Fruit fly (Drosophila melanogaster): ENCODE results near the gene CG12316.

DNA sequence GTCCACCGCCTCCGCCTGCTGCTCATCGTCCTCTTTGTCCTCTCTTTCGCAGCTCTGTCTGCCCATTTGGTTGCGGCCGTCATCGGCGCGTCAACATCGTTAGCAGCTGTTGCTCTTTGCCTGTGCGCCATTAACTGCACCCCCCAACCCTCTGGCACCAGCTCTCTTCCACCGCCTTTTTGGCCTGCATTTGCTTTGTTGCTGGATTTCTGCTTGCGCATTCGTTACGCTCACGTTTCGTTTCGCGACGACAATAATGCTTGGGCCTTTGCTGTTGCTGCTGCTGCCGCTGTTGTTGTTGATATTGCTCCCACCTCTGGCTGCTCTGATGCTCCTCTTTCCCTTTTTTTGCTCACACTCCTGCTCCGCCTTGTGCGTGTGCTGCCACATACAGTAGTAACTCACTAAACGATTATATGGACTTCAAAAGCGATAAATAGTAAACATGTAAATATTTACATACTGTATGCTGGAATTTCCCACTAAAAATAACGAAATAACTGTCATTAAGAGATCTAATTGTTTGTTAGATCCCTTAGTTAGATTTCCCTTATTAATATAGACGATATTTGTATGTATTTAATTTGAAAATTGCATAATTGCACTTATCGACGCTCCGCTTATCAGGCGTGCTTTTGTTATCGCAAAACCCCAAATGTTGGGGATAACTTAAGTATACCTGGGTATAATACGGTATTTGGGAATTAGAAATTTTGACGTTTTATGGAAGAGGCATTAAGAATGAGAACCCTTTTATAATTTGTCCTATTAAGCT, 34.9 kb downstream of the CG12316 start:
- TF ChIP-seq EcR (GFP tag; optimal IDR thresholded peaks at IDR 0.05) = peak; percentile 83
- peak; percentile 25 for TF ChIP-seq CG17806 (tag; optimal IDR thresholded peaks at IDR 0.05)
- TF ChIP-seq CG8301 (tag; optimal IDR thresholded peaks at IDR 0.05) = peak; percentile 18
